Worm (Caenorhabditis elegans) whole organism, L2 larva: ENCODE data around the gene Y37H2A.1.

ENCODE experiments used
- ceh-82 ChIP-seq: fragments of 150-350 bp; optimal IDR thresholded peaks from 2 replicates; lab custom pipeline; 2014; ENCODE audit warnings: missing biosample characterization, missing genetic modification characterization
- elt-3 ChIP-seq: sonication (generic microtip); optimal IDR thresholded peaks from 2 replicates; lab custom pipeline; 2017; ENCODE audit warnings: missing biosample characterization, missing genetic modification characterization
- mab-5 ChIP-seq: fragments of 150-350 bp; optimal IDR thresholded peaks from 2 replicates; lab custom pipeline; 2014; ENCODE audit warnings: missing biosample characterization, missing genetic modification characterization
- nhr-12 ChIP-seq: fragments of 150-350 bp; optimal IDR thresholded peaks from 2 replicates; lab custom pipeline; 2014; ENCODE audit warnings: missing biosample characterization, missing genetic modification characterization
- nhr-23 ChIP-seq: fragments of 150-350 bp; optimal IDR thresholded peaks from 2 replicates; lab custom pipeline; 2014; ENCODE audit warnings: missing biosample characterization, missing genetic modification reagents, missing genetic modification characterization
- nhr-25 ChIP-seq: fragments of 150-350 bp; sonication (generic microtip); optimal IDR thresholded peaks from 3 replicates; lab custom pipeline; 2014; ENCODE audit warnings: missing biosample characterization, missing genetic modification characterization
- snpc-4 ChIP-seq: fragments of 150-350 bp; optimal IDR thresholded peaks from 2 replicates; lab custom pipeline; 2014; ENCODE audit warnings: missing biosample characterization, missing genetic modification characterization

DNA sequence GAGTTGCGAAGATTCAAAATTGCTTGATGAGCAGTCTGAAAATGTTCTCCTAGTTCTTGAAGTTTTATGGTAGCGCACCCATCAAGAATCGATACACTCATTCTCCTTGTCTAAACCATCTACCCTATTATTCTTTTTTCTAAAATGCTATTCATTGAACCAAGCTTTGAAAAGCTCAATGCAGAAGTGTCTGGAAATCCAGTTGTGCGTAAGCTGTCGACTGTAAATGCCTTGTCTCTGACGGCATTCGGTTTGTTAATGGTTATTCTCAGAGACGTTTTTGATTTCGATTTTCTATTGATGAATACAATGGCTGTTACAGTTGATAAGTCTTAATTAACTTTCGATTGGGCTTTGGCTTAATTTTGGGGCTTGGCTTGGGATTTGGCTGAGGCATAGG lies 54.5 kb downstream of the Y37H2A.1 start, which contains the start of gene C14A6.12:
- no peak for TF ChIP-seq elt-3 (tag; lab: Kevin White, UChicago)
- TF ChIP-seq snpc-4 (tag; lab: Kevin White, UChicago): no peak
- no peak for TF ChIP-seq ceh-82 (tag; lab: Kevin White, UChicago)
- TF ChIP-seq mab-5: no peak
- no peak for TF ChIP-seq nhr-23 (tag; lab: Kevin White, UChicago)
- TF ChIP-seq nhr-12 (tag; lab: Kevin White, UChicago): no peak
- TF ChIP-seq nhr-25 (tag; lab: Kevin White, UChicago): no peak
